Fruit fly (Drosophila melanogaster) whole organism, prepupa: ENCODE measurements around the gene Antp.

ENCODE experiments used
- CG10631 ChIP-seq: fragments of 200-800 bp; sonication (Bioruptor generic); optimal IDR thresholded peaks from 2 replicates; lab custom pipeline; 2016; ENCODE audit warnings: missing biosample characterization, missing genetic modification characterization
- CG10669 ChIP-seq: fragments of 200-800 bp; sonication (Bioruptor generic); optimal IDR thresholded peaks from 3 replicates; lab custom pipeline; 2018; ENCODE audit warnings: missing biosample characterization, mild to moderate bottlenecking, missing genetic modification characterization, moderate library complexity
- CG11762 ChIP-seq: fragments of 200-800 bp; sonication (Bioruptor generic); optimal IDR thresholded peaks from 3 replicates; lab custom pipeline; 2016; ENCODE audit warnings: missing biosample characterization, missing genetic modification characterization; ENCODE audit not compliant: insufficient read depth
- CG11902 ChIP-seq: fragments of 200-800 bp; sonication (Bioruptor generic); optimal IDR thresholded peaks from 3 replicates; lab custom pipeline; 2016; ENCODE audit warnings: missing biosample characterization, missing genetic modification characterization
- CG15336 ChIP-seq: fragments of 200-800 bp; sonication (Bioruptor generic); IDR thresholded peaks from 2 replicates; pipeline ENCODE4 v1.3.6; 2022; ENCODE audit warnings: missing biosample characterization, missing genetic modification characterization
- CG1621 ChIP-seq: fragments of 200-800 bp; sonication (Bioruptor generic); optimal IDR thresholded peaks from 3 replicates; lab custom pipeline; 2018; ENCODE audit warnings: missing biosample characterization, mild to moderate bottlenecking, missing genetic modification characterization
- CG3032 ChIP-seq: fragments of 200-800 bp; optimal IDR thresholded peaks from 2 replicates; lab custom pipeline; 2019; ENCODE audit warnings: missing biosample characterization, mild to moderate bottlenecking, missing genetic modification characterization, moderate library complexity
- CG31627 ChIP-seq: fragments of 200-800 bp; sonication (Bioruptor generic); optimal IDR thresholded peaks from 3 replicates; lab custom pipeline; 2016; ENCODE audit warnings: missing biosample characterization, missing genetic modification characterization
- CG32006 ChIP-seq: fragments of 200-800 bp; sonication (Bioruptor generic); optimal IDR thresholded peaks from 3 replicates; lab custom pipeline; 2017; ENCODE audit warnings: missing biosample characterization, mild to moderate bottlenecking, missing genetic modification characterization
- CG34406 ChIP-seq: fragments of 200-800 bp; sonication (Bioruptor generic); optimal IDR thresholded peaks from 3 replicates; lab custom pipeline; 2016; ENCODE audit warnings: missing biosample characterization, missing genetic modification characterization
- CG3919 ChIP-seq: fragments of 200-800 bp; sonication (Bioruptor generic); optimal IDR thresholded peaks from 3 replicates; lab custom pipeline; 2016; ENCODE audit warnings: missing biosample characterization, missing genetic modification characterization
- CG4318 ChIP-seq: fragments of 200-800 bp; sonication (Bioruptor generic); optimal IDR thresholded peaks from 3 replicates; lab custom pipeline; 2017; ENCODE audit warnings: missing biosample characterization, mild to moderate bottlenecking, missing genetic modification characterization
- CG6276 ChIP-seq: fragments of 200-800 bp; sonication (Bioruptor generic); optimal IDR thresholded peaks from 2 replicates; lab custom pipeline; 2017; ENCODE audit warnings: missing biosample characterization, mild to moderate bottlenecking, missing genetic modification characterization
- CG6792 ChIP-seq: fragments of 200-800 bp; sonication (Bioruptor generic); optimal IDR thresholded peaks from 3 replicates; lab custom pipeline; 2016; ENCODE audit warnings: missing biosample characterization, missing genetic modification characterization
- CG6854 ChIP-seq: fragments of 200-800 bp; sonication (Bioruptor generic); optimal IDR thresholded peaks from 2 replicates; lab custom pipeline; 2017; ENCODE audit warnings: missing biosample characterization, mild to moderate bottlenecking, missing genetic modification characterization
- CG8119 ChIP-seq: fragments of 200-800 bp; sonication (Bioruptor generic); IDR thresholded peaks from 3 replicates; pipeline ENCODE4 v1.3.6; 2022; ENCODE audit warnings: missing biosample characterization, missing genetic modification characterization
- CG8632 ChIP-seq: fragments of 200-800 bp; sonication (Bioruptor generic); optimal IDR thresholded peaks from 3 replicates; lab custom pipeline; 2016; ENCODE audit warnings: missing biosample characterization, missing genetic modification characterization
- CG9139 ChIP-seq: fragments of 200-800 bp; sonication (Bioruptor generic); optimal IDR thresholded peaks from 3 replicates; lab custom pipeline; 2017; ENCODE audit warnings: missing biosample characterization, mild to moderate bottlenecking, missing genetic modification characterization
- Eip75B ChIP-seq: fragments of 200-800 bp; sonication (Bioruptor generic); optimal IDR thresholded peaks from 3 replicates; lab custom pipeline; 2016; ENCODE audit warnings: missing biosample characterization, missing genetic modification characterization
- Eip78C ChIP-seq: fragments of 200-800 bp; sonication (Bioruptor generic); peaks from one replicate; lab custom pipeline; 2016; ENCODE audit warnings: missing biosample characterization, missing genetic modification characterization
- Eip93F ChIP-seq: fragments of 200-800 bp; sonication (Bioruptor generic); optimal IDR thresholded peaks from 2 replicates; lab custom pipeline; 2016; ENCODE audit warnings: missing biosample characterization, mild to moderate bottlenecking, missing genetic modification characterization
- Ets21C ChIP-seq: fragments of 200-800 bp; sonication (Bioruptor generic); optimal IDR thresholded peaks from 3 replicates; lab custom pipeline; 2016; ENCODE audit warnings: missing biosample characterization, missing genetic modification characterization
- Ets96B ChIP-seq: fragments of 200-800 bp; optimal IDR thresholded peaks from 2 replicates; lab custom pipeline; 2019; ENCODE audit warnings: missing biosample characterization, mild to moderate bottlenecking, missing genetic modification characterization, moderate library complexity
- Gug ChIP-seq: fragments of 200-800 bp; sonication (Bioruptor generic); IDR thresholded peaks from 2 replicates; pipeline ENCODE4 v1.3.6; 2022; ENCODE audit warnings: missing biosample characterization, missing genetic modification characterization
- Hr38 ChIP-seq: sonication (Bioruptor generic); optimal IDR thresholded peaks from 2 replicates; lab custom pipeline; 2016; ENCODE audit warnings: missing biosample characterization, missing genetic modification characterization
- Hr39 ChIP-seq: fragments of 200-800 bp; sonication (Bioruptor generic); optimal IDR thresholded peaks from 2 replicates; lab custom pipeline; 2016; ENCODE audit warnings: missing biosample characterization, missing genetic modification characterization
- Lpt ChIP-seq: fragments of 200-800 bp; sonication (Bioruptor generic); optimal IDR thresholded peaks from 3 replicates; lab custom pipeline; 2016; ENCODE audit warnings: missing biosample characterization, missing genetic modification characterization
- Met ChIP-seq: fragments of 200-800 bp; sonication (Bioruptor generic); optimal IDR thresholded peaks from 3 replicates; lab custom pipeline; 2016; ENCODE audit warnings: missing biosample characterization, missing genetic modification characterization
- Smox ChIP-seq: fragments of 200-800 bp; sonication (Bioruptor generic); optimal IDR thresholded peaks from 3 replicates; lab custom pipeline; 2016; ENCODE audit warnings: missing biosample characterization, missing genetic modification characterization
- Sox102F ChIP-seq: fragments of 200-800 bp; sonication (Bioruptor generic); optimal IDR thresholded peaks from 2 replicates; lab custom pipeline; 2016; ENCODE audit warnings: missing biosample characterization, mild to moderate bottlenecking, missing genetic modification characterization
- Sox14 ChIP-seq: fragments of 200-800 bp; sonication (Bioruptor generic); optimal IDR thresholded peaks from 3 replicates; lab custom pipeline; 2016; ENCODE audit warnings: missing biosample characterization, missing genetic modification characterization
- Sox15 ChIP-seq: fragments of 200-800 bp; sonication (Bioruptor generic); optimal IDR thresholded peaks from 3 replicates; lab custom pipeline; 2016; ENCODE audit warnings: missing biosample characterization, missing genetic modification characterization
- cyc ChIP-seq: fragments of 200-800 bp; sonication (Bioruptor generic); optimal IDR thresholded peaks from 3 replicates; lab custom pipeline; 2016; ENCODE audit warnings: missing biosample characterization, missing genetic modification characterization
- dac ChIP-seq: fragments of 200-800 bp; sonication (Bioruptor generic); optimal IDR thresholded peaks from 2 replicates; lab custom pipeline; 2017; ENCODE audit warnings: missing biosample characterization, mild to moderate bottlenecking, missing genetic modification characterization
- eg ChIP-seq: fragments of 200-800 bp; sonication (Bioruptor generic); IDR thresholded peaks from 3 replicates; pipeline ENCODE4 v1.3.6; 2022; ENCODE audit warnings: missing biosample characterization, missing genetic modification characterization
- esn ChIP-seq: fragments of 200-800 bp; sonication (Bioruptor generic); optimal IDR thresholded peaks from 2 replicates; lab custom pipeline; 2016; ENCODE audit warnings: missing biosample characterization, mild to moderate bottlenecking, missing genetic modification characterization, moderate library complexity
- fd59A ChIP-seq: fragments of 200-800 bp; sonication (Bioruptor generic); optimal IDR thresholded peaks from 2 replicates; lab custom pipeline; 2017; ENCODE audit warnings: missing biosample characterization, mild to moderate bottlenecking, missing genetic modification characterization, missing genetic modification reagents
- fd85E ChIP-seq: fragments of 200-800 bp; sonication (Bioruptor generic); optimal IDR thresholded peaks from 3 replicates; lab custom pipeline; 2016; ENCODE audit warnings: missing biosample characterization, missing genetic modification characterization
- lz ChIP-seq: fragments of 200-800 bp; sonication (Bioruptor generic); optimal IDR thresholded peaks from 3 replicates; lab custom pipeline; 2016; ENCODE audit warnings: missing biosample characterization, missing genetic modification characterization
- net ChIP-seq: fragments of 200-800 bp; sonication (Bioruptor generic); optimal IDR thresholded peaks from 3 replicates; lab custom pipeline; 2016; ENCODE audit warnings: missing biosample characterization, missing genetic modification characterization
- salr ChIP-seq, 2 experiments: fragments of 200-800 bp; sonication (Bioruptor generic); optimal IDR thresholded peaks; 3 replicates each; lab custom pipeline; 2016 to 2018; ENCODE audit warnings: missing biosample characterization in 2 of 2, missing genetic modification characterization in 2 of 2, mild to moderate bottlenecking in 1 of 2
- spab ChIP-seq: fragments of 200-800 bp; sonication (Bioruptor generic); optimal IDR thresholded peaks from 2 replicates; lab custom pipeline; 2017; ENCODE audit warnings: missing biosample characterization, mild to moderate bottlenecking, missing genetic modification characterization, missing genetic modification reagents
- ss ChIP-seq, 2 experiments: fragments of 200-800 bp; sonication (Bioruptor generic); optimal IDR thresholded peaks; 2 replicates in 1 of 2; 3 replicates in 1 of 2; lab custom pipeline; 2017 to 2018; ENCODE audit warnings: mild to moderate bottlenecking in 2 of 2, missing biosample characterization in 2 of 2, missing genetic modification characterization in 2 of 2, moderate library complexity in 1 of 2
- svp ChIP-seq: fragments of 200-800 bp; sonication (Bioruptor generic); peaks from one replicate; lab custom pipeline; 2016; ENCODE audit warnings: missing biosample characterization, missing genetic modification characterization
- topi ChIP-seq: fragments of 200-800 bp; sonication (Bioruptor generic); optimal IDR thresholded peaks from 3 replicates; lab custom pipeline; 2016; ENCODE audit warnings: missing biosample characterization, missing genetic modification characterization
- vri ChIP-seq: fragments of 200-800 bp; sonication (Bioruptor generic); optimal IDR thresholded peaks from 3 replicates; lab custom pipeline; 2016; ENCODE audit warnings: missing biosample characterization, mild to moderate bottlenecking, missing genetic modification characterization

The Antp gene

dm6 chr3R:6932780-6933347 is 66.2 kb downstream of the Antp start (continued):
- no peak for TF ChIP-seq CG10631
- TF ChIP-seq CG1621 (tag; lab: Kevin White, UChicago), result no peak
- no peak for TF ChIP-seq Met (GFP tag; lab: Kevin White, UChicago)
- no peak for TF ChIP-seq Ets21C
- TF ChIP-seq Sox14 (GFP tag; lab: Kevin White, UChicago), result no peak
- no peak for TF ChIP-seq Sox15 (GFP tag; lab: Kevin White, UChicago)
- peak in 1 of 2 experiments; percentile 51 for TF ChIP-seq salr (GFP tag; optimal IDR thresholded peaks at IDR 0.05; lab: Kevin White, UChicago)
- no peak for TF ChIP-seq Eip75B (GFP tag; lab: Kevin White, UChicago)
- TF ChIP-seq vri, result no peak
- TF ChIP-seq CG6792 (GFP tag; lab: Kevin White, UChicago), result no peak
- no peak for TF ChIP-seq CG3032 (tag; lab: Kevin White, UChicago)
- no peak for TF ChIP-seq Sox102F (GFP tag; lab: Kevin White, UChicago)
- TF ChIP-seq Gug, result no peak
- peak; percentile 4 for TF ChIP-seq CG6276 (GFP tag; lab: Kevin White, UChicago)
- TF ChIP-seq svp (GFP tag; lab: Kevin White, UChicago), result no peak
- no peak for TF ChIP-seq Lpt
- no peak for TF ChIP-seq CG6854
- no peak for TF ChIP-seq Eip93F (GFP tag; lab: Kevin White, UChicago)
- peak; percentile 8 for TF ChIP-seq cyc (GFP tag; lab: Kevin White, UChicago)
- 0 out of 3 replicates have a peak, but pooled peaks have one; percentile 32 for TF ChIP-seq eg
- 0 out of 2 replicates have a peak, but pooled peaks have one; percentile 12 for TF ChIP-seq CG15336 (GFP tag; lab: Robert Waterston, UW)
- TF ChIP-seq Hr38, result no peak
- TF ChIP-seq CG31627 (GFP tag; lab: Kevin White, UChicago), result no peak
- peak; percentile 60 for TF ChIP-seq CG32006 (GFP tag; lab: Kevin White, UChicago)
- peak; percentile 11 for TF ChIP-seq net
- TF ChIP-seq esn, result peak; percentile 7
- TF ChIP-seq Eip78C (GFP tag; lab: Kevin White, UChicago), result peak; percentile 81
- TF ChIP-seq Ets96B (tag; lab: Kevin White, UChicago), result no peak
- no peak for TF ChIP-seq CG4318 (GFP tag; lab: Kevin White, UChicago)

- TF ChIP-seq esn (no peak), svp (GFP tag; lab: Kevin White, UChicago) (peak; percentile 96)
These were observed 67.0 kb downstream of the Antp start for dm6 chr3R:6932040-6932439.

dm6 chr3R:6930447-6930846 is 68.6 kb downstream of the Antp start:
- TF ChIP-seq svp (GFP tag; lab: Kevin White, UChicago) (peak; percentile 93), fd85E (no peak), CG6854 (no peak), CG34406 (GFP tag; lab: Kevin White, UChicago) (no peak), CG8119 (GFP tag; lab: Robert Waterston, UW) (no peak), CG3919 (GFP tag; lab: Kevin White, UChicago) (no peak), Eip93F (GFP tag; lab: Kevin White, UChicago) (no peak), CG11902 (GFP tag; lab: Kevin White, UChicago) (no peak), spab (no peak), CG9139 (GFP tag; lab: Kevin White, UChicago) (no peak), eg (0 out of 3 replicates have a peak, but pooled peaks have one; percentile 20), CG8632 (no peak), topi (GFP tag; lab: Kevin White, UChicago) (no peak), CG11762 (GFP tag; lab: Kevin White, UChicago) (no peak), fd59A (GFP tag; lab: Kevin White, UChicago) (no peak), vri (no peak), Eip78C (GFP tag; lab: Kevin White, UChicago) (peak; percentile 31), CG3032 (tag; lab: Kevin White, UChicago) (no peak), CG4318 (GFP tag; lab: Kevin White, UChicago) (no peak), CG31627 (GFP tag; lab: Kevin White, UChicago) (no peak), Hr39 (no peak), Sox15 (GFP tag; lab: Kevin White, UChicago) (no peak), dac (GFP tag; lab: Kevin White, UChicago) (no peak), lz (no peak), ss (GFP tag; optimal IDR thresholded peaks at IDR 0.05; lab: Kevin White, UChicago) (peak in 1 of 2 experiments; percentile 60), net (no peak), CG10669 (GFP tag; lab: Kevin White, UChicago) (no peak), Sox14 (GFP tag; lab: Kevin White, UChicago) (no peak), Ets96B (tag; lab: Kevin White, UChicago) (no peak), CG15336 (GFP tag; lab: Robert Waterston, UW) (no peak), Hr38 (no peak), Smox (GFP tag; lab: Kevin White, UChicago) (no peak), CG32006 (GFP tag; lab: Kevin White, UChicago) (no peak)
